Worm (Caenorhabditis elegans): ENCODE data around the gene C31H1.1.

C31H1.1 gene

DNA sequence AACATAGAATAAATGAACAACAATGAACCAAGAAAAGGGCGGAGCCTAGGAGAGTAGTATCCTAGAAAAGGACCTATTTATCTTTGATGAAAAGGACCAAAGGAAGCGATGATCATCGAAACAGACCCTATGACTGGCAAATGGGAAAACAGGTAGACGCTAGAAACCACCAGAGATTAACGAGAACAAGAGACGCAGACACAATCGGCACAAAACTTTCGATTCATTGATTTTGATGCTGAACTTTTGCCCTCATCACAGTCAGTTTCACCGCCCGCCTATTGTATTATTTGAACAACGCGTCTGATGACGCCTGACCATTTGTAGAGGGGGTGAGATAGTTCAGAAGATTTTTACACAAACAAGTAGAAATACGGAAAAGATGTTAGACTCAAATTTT is 31.6 kb upstream of the C31H1.1 start:
- no peak for TF ChIP-seq ama-1 (optimal IDR thresholded peaks at IDR 0.05)
- no peak for TF ChIP-seq ceh-16 (tag; optimal IDR thresholded peaks at IDR 0.05)
- peak in 1 of 3 experiments; percentile 24 for TF ChIP-seq elt-3 (tag; optimal IDR thresholded peaks at IDR 0.05)
- no peak for TF ChIP-seq lin-39 (tag; optimal IDR thresholded peaks at IDR 0.05)
- no peak for TF ChIP-seq R02D3.7 (tag; optimal IDR thresholded peaks at IDR 0.05)
- TF ChIP-seq skn-1 (tag; optimal IDR thresholded peaks at IDR 0.05): no peak
- TF ChIP-seq lsy-12 (tag; optimal IDR thresholded peaks at IDR 0.05): no peak
- TF ChIP-seq pqm-1 (tag; optimal IDR thresholded peaks at IDR 0.05): peak; percentile 18
- TF ChIP-seq nhr-25 (tag; optimal IDR thresholded peaks at IDR 0.05): peak; percentile 71
- peak; percentile 51 for TF ChIP-seq nhr-43 (tag; optimal IDR thresholded peaks at IDR 0.05; ENCODE audit: poor library complexity, severe bottlenecking)
- peak; percentile 44 for TF ChIP-seq ceh-28 (tag; optimal IDR thresholded peaks at IDR 0.05)
- TF ChIP-seq nhr-23 (tag; optimal IDR thresholded peaks at IDR 0.05): peak; percentile 46
- peak; percentile 7 for TF ChIP-seq nfya-1 (tag; optimal IDR thresholded peaks at IDR 0.05; ENCODE audit: insufficient read depth)

DNA sequence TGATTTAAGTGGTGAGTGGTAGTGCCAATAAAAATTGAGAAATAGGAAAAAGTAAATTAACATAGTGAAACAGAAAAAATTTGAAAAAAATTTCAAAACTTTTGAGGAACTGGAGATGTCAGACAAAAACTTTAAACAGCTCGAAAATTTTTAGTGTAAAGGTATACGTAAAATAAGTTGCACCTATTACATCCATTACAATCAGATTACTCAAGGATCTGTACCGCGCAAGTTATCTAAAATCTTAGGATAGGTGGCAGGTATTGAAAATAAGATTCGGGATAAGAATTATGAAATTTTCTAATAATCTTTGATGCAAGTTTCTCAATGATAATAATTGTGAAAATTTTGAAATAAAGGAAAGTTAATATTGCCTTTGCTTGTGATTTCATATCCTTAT is 30.4 kb upstream of the C31H1.1 start:
- no peak for TF ChIP-seq pqm-1 (tag; optimal IDR thresholded peaks at IDR 0.05)
- no peak for TF ChIP-seq mml-1 (tag; optimal IDR thresholded peaks at IDR 0.05)
- no peak for TF ChIP-seq lsy-12 (tag; optimal IDR thresholded peaks at IDR 0.05)
- TF ChIP-seq sea-2 (GFP tag; optimal IDR thresholded peaks at IDR 0.05): no peak
- no peak for TF ChIP-seq ceh-9 (tag; optimal IDR thresholded peaks at IDR 0.05)
- TF ChIP-seq tbx-2 (tag; optimal IDR thresholded peaks at IDR 0.05): no peak
- no peak for TF ChIP-seq nfya-1 (tag; optimal IDR thresholded peaks at IDR 0.05; ENCODE audit: insufficient read depth)
- no peak for TF ChIP-seq skn-1 (tag; optimal IDR thresholded peaks at IDR 0.05)
- no peak for TF ChIP-seq snpc-4 (tag; optimal IDR thresholded peaks at IDR 0.05)
- TF ChIP-seq nhr-28 (tag; optimal IDR thresholded peaks at IDR 0.05): no peak
- no peak for TF ChIP-seq lin-15B (tag; optimal IDR thresholded peaks at IDR 0.05)
- TF ChIP-seq elt-3 (tag; optimal IDR thresholded peaks at IDR 0.05): no peak

DNA sequence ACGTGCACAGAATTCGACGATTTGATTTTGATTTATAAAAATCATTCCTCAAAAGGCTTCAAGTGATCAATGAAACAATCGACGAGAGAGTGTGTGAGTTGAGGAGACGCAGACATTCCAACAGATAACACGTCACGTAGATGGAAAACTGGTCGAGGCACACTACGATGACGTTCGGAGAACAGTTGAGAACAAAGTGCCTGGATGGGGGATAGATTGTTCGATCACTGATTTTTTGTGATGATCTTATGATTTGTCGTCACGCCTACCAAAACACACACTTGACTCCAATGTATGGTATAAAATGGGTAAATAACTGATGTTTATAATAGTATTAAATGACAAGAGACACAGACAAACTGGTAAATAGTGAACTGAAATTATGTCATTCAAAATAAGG is 18.9 kb upstream of the C31H1.1 start:
- TF ChIP-seq ceh-16 (tag; optimal IDR thresholded peaks at IDR 0.05): no peak
- TF ChIP-seq nhr-77 (tag; optimal IDR thresholded peaks at IDR 0.05): no peak
- TF ChIP-seq egl-27 (tag; optimal IDR thresholded peaks at IDR 0.05): peak; percentile 38
- TF ChIP-seq pqm-1 (tag; optimal IDR thresholded peaks at IDR 0.05): peak; percentile 79
- TF ChIP-seq zag-1 (tag; optimal IDR thresholded peaks at IDR 0.05): no peak
- no peak for TF ChIP-seq mml-1 (tag; optimal IDR thresholded peaks at IDR 0.05)
- TF ChIP-seq nfya-1 (tag; optimal IDR thresholded peaks at IDR 0.05; ENCODE audit: insufficient read depth): peak; percentile 21
- TF ChIP-seq ceh-28 (tag; optimal IDR thresholded peaks at IDR 0.05): peak; percentile 21
- TF ChIP-seq ama-1 (optimal IDR thresholded peaks at IDR 0.05): no peak
- peak; percentile 86 for TF ChIP-seq nhr-43 (tag; optimal IDR thresholded peaks at IDR 0.05; ENCODE audit: poor library complexity, severe bottlenecking)
- TF ChIP-seq elt-3 (tag; optimal IDR thresholded peaks at IDR 0.05): peak in 1 of 3 experiments; percentile 64
- TF ChIP-seq jun-1 (tag; optimal IDR thresholded peaks at IDR 0.05): peak; percentile 12
- no peak for TF ChIP-seq nhr-28 (tag; optimal IDR thresholded peaks at IDR 0.05)
- TF ChIP-seq elt-1 (tag; optimal IDR thresholded peaks at IDR 0.05): no peak
- TF ChIP-seq fkh-10 (GFP tag; optimal IDR thresholded peaks at IDR 0.05): no peak
- TF ChIP-seq nhr-23 (tag; optimal IDR thresholded peaks at IDR 0.05): peak; percentile 62
- no peak for TF ChIP-seq snpc-4 (tag; optimal IDR thresholded peaks at IDR 0.05)
- TF ChIP-seq nhr-25 (tag; optimal IDR thresholded peaks at IDR 0.05): peak; percentile 81
- no peak for TF ChIP-seq mdl-1 (tag; optimal IDR thresholded peaks at IDR 0.05)
- TF ChIP-seq fos-1 (tag; optimal IDR thresholded peaks at IDR 0.05): no peak
- peak; percentile 0 for TF ChIP-seq elt-2 (tag; optimal IDR thresholded peaks at IDR 0.05)
- peak; percentile 73 for TF ChIP-seq pha-4 (tag; optimal IDR thresholded peaks at IDR 0.05)
- peak; percentile 30 for TF ChIP-seq lsy-12 (tag; optimal IDR thresholded peaks at IDR 0.05)
- peak; percentile 33 for TF ChIP-seq tbx-2 (tag; optimal IDR thresholded peaks at IDR 0.05)
- TF ChIP-seq hmg-11 (tag; optimal IDR thresholded peaks at IDR 0.05): no peak

DNA sequence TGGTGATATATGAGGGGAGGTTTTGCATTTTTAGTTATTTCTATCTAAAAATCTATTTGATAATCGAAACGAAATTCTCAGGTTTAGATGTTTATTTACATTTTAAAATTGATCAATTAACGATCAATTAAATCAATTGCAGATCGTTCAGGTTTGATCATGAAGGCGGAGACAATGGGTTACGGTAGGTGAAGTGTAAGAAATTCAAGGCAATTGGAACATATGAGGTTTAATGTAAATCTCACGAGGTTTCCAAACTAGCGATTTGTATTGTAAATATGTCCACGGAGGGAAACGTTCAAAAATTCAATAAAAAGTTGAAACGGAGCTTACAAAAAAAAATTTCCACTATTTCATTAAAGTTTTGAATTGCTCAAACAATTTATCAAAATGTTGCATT is 17.7 kb upstream of the C31H1.1 start:
- TF ChIP-seq nfya-1 (tag; optimal IDR thresholded peaks at IDR 0.05; ENCODE audit: insufficient read depth) (peak; percentile 8), mdl-1 (tag; optimal IDR thresholded peaks at IDR 0.05) (no peak), unc-62 (GFP tag; optimal IDR thresholded peaks at IDR 0.05) (no peak), nhr-67 (tag; optimal IDR thresholded peaks at IDR 0.05) (no peak), sea-2 (GFP tag; optimal IDR thresholded peaks at IDR 0.05) (no peak), egl-27 (tag; optimal IDR thresholded peaks at IDR 0.05) (no peak), skn-1 (tag; optimal IDR thresholded peaks at IDR 0.05) (no peak), pqm-1 (tag; optimal IDR thresholded peaks at IDR 0.05) (no peak)
